Worm (Caenorhabditis elegans) whole organism, L4/young adult: ENCODE results near the gene Y46H3D.8.

Experiments
- W03F9.2 ChIP-seq: fragments of 150-350 bp; optimal IDR thresholded peaks from 2 replicates; lab custom pipeline; 2014; ENCODE audit warnings: missing biosample characterization, missing genetic modification characterization
- dao-5 ChIP-seq: sonication (generic microtip); optimal IDR thresholded peaks from 2 replicates; lab custom pipeline; 2016; ENCODE audit warnings: missing genotype, missing genetic modification characterization, moderate library complexity, missing compliant biosample characterization
- him-1 ChIP-seq: sonication (generic microtip); optimal IDR thresholded peaks from 2 replicates; lab custom pipeline; 2016; ENCODE audit warnings: missing genotype, missing genetic modification reagents, missing genetic modification characterization, missing compliant biosample characterization

DNA sequence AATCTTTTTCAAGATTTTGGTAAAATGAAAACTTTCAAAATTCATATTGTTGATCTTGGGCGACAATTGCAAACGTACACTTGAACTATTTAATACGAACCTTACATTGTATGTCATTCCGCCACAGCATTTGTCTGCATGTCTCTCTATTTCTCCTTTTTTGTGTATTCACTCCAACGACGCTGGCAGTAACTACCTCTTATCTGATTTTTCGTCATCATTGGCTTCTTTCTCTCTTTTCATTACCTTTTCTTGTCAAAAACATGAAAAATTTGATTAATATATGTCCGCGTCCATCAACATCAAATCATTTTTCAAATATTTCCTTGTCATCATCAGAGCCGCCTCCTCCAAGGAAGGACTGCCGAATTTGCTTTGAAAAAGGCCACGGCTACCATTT, 21.0 kb downstream of the Y46H3D.8 start, which contains the start of gene nhr-177:
- TF ChIP-seq him-1 (no peak), W03F9.2 (no peak), dao-5 (no peak)
